Worm (Caenorhabditis elegans) whole organism, late embryonic: ENCODE results near the gene nlp-33.

Source experiments
- C08G9.2 ChIP-seq: sonication (generic microtip); optimal IDR thresholded peaks from 2 replicates; lab custom pipeline; 2016; ENCODE audit warnings: mild to moderate bottlenecking, missing genetic modification characterization, moderate library complexity, missing compliant biosample characterization
- C38D4.7 ChIP-seq: fragments of 200-800 bp; sonication (Bioruptor generic); optimal IDR thresholded peaks from 2 replicates; lab custom pipeline; 2018; ENCODE audit warnings: mild to moderate bottlenecking, missing genetic modification characterization, moderate library complexity, missing compliant biosample characterization
- K02D7.2 ChIP-seq: sonication (generic microtip); optimal IDR thresholded peaks from 2 replicates; lab custom pipeline; 2017; ENCODE audit warnings: mild to moderate bottlenecking, missing genetic modification characterization, missing compliant biosample characterization
- K09A11.1 ChIP-seq: sonication (generic microtip); optimal IDR thresholded peaks from 2 replicates; lab custom pipeline; 2017; ENCODE audit warnings: antibody characterized with exemption, mild to moderate bottlenecking, missing genetic modification characterization, missing compliant biosample characterization; ENCODE audit not compliant: insufficient read depth
- T23F11.4 ChIP-seq: fragments of 200-800 bp; sonication (Bioruptor generic); optimal IDR thresholded peaks from 2 replicates; lab custom pipeline; 2018; ENCODE audit warnings: mild to moderate bottlenecking, missing genetic modification characterization, missing compliant biosample characterization
- ama-1 ChIP-seq: fragments of 150-350 bp; optimal IDR thresholded peaks from 2 replicates; lab custom pipeline; 2014
- ceh-19 ChIP-seq: fragments of 200-800 bp; sonication (Bioruptor generic); optimal IDR thresholded peaks from 2 replicates; lab custom pipeline; 2018; ENCODE audit warnings: mild to moderate bottlenecking, missing genetic modification characterization, missing compliant biosample characterization
- ceh-24 ChIP-seq: sonication (generic microtip); optimal IDR thresholded peaks from 2 replicates; lab custom pipeline; 2016; ENCODE audit warnings: mild to moderate bottlenecking, missing genetic modification characterization, missing compliant biosample characterization
- ceh-30 ChIP-seq: fragments of 150-350 bp; optimal IDR thresholded peaks from 2 replicates; lab custom pipeline; 2014; ENCODE audit warnings: missing biosample characterization, missing genetic modification characterization
- ceh-31 ChIP-seq: sonication (generic microtip); optimal IDR thresholded peaks from 2 replicates; lab custom pipeline; 2016; ENCODE audit warnings: missing genetic modification characterization, missing compliant biosample characterization
- ceh-34 ChIP-seq: sonication (generic microtip); optimal IDR thresholded peaks from 2 replicates; lab custom pipeline; 2016; ENCODE audit warnings: mild to moderate bottlenecking, missing genetic modification characterization, missing compliant biosample characterization
- ceh-9 ChIP-seq: sonication (generic microtip); optimal IDR thresholded peaks from 2 replicates; lab custom pipeline; 2016; ENCODE audit warnings: mild to moderate bottlenecking, missing genetic modification characterization, inconsistent platforms, missing compliant biosample characterization
- dmd-4 ChIP-seq: sonication (generic microtip); optimal IDR thresholded peaks from 2 replicates; lab custom pipeline; 2016; ENCODE audit warnings: borderline replicate concordance, missing genetic modification characterization, missing compliant biosample characterization
- dve-1 ChIP-seq: sonication (generic microtip); optimal IDR thresholded peaks from 2 replicates; lab custom pipeline; 2017; ENCODE audit warnings: antibody characterized with exemption, mild to moderate bottlenecking, missing genetic modification characterization, missing compliant biosample characterization
- elt-2 ChIP-seq: sonication (generic microtip); optimal IDR thresholded peaks from 2 replicates; lab custom pipeline; 2016; ENCODE audit warnings: missing genetic modification reagents, missing genetic modification characterization, missing compliant biosample characterization
- eyg-1 ChIP-seq: sonication (generic microtip); optimal IDR thresholded peaks from 2 replicates; lab custom pipeline; 2016; ENCODE audit warnings: missing genotype, missing genetic modification characterization, missing compliant biosample characterization
- fax-1 ChIP-seq: sonication (generic microtip); optimal IDR thresholded peaks from 2 replicates; lab custom pipeline; 2016; ENCODE audit warnings: missing genotype, missing genetic modification characterization, missing compliant biosample characterization
- fkh-10 ChIP-seq: fragments of 150-350 bp; optimal IDR thresholded peaks from 2 replicates; lab custom pipeline; 2014; ENCODE audit warnings: missing biosample characterization, missing genetic modification reagents, missing genetic modification characterization
- gmeb-2 ChIP-seq: sonication (generic microtip); optimal IDR thresholded peaks from 2 replicates; lab custom pipeline; 2016; ENCODE audit warnings: missing genetic modification characterization, inconsistent platforms, missing compliant biosample characterization
- hlh-13 ChIP-seq: fragments of 200-800 bp; sonication (Bioruptor generic); optimal IDR thresholded peaks from 2 replicates; lab custom pipeline; 2018; ENCODE audit warnings: mild to moderate bottlenecking, missing genetic modification characterization, missing compliant biosample characterization
- hlh-15 ChIP-seq: sonication (generic microtip); optimal IDR thresholded peaks from 2 replicates; lab custom pipeline; 2016; ENCODE audit warnings: missing genetic modification characterization, missing compliant biosample characterization
- hlh-30 ChIP-seq: sonication (generic microtip); optimal IDR thresholded peaks from 2 replicates; lab custom pipeline; 2017; ENCODE audit warnings: antibody characterized with exemption, missing genetic modification characterization, missing compliant biosample characterization; ENCODE audit not compliant: insufficient read depth
- lim-6 ChIP-seq: sonication (generic microtip); optimal IDR thresholded peaks from 2 replicates; lab custom pipeline; 2016; ENCODE audit warnings: missing genetic modification characterization, missing compliant biosample characterization
- madf-2 ChIP-seq: sonication (generic microtip); optimal IDR thresholded peaks from 2 replicates; lab custom pipeline; 2017; ENCODE audit warnings: missing genetic modification characterization, missing compliant biosample characterization
- nfya-1 ChIP-seq: sonication (generic microtip); optimal IDR thresholded peaks from 2 replicates; lab custom pipeline; 2017; ENCODE audit warnings: missing genetic modification characterization, mild to moderate bottlenecking, missing compliant biosample characterization, antibody characterized with exemption, moderate library complexity
- nhr-232 ChIP-seq: sonication (generic microtip); optimal IDR thresholded peaks from 2 replicates; lab custom pipeline; 2016; ENCODE audit warnings: missing genetic modification characterization, missing compliant biosample characterization
- pag-3 ChIP-seq: sonication (generic microtip); optimal IDR thresholded peaks from 2 replicates; lab custom pipeline; 2016; ENCODE audit warnings: missing compliant biosample characterization, missing genetic modification characterization, borderline replicate concordance
- pat-9 ChIP-seq: fragments of 200-800 bp; sonication (Bioruptor generic); optimal IDR thresholded peaks from 2 replicates; lab custom pipeline; 2018; ENCODE audit warnings: mild to moderate bottlenecking, missing genetic modification characterization, moderate library complexity, missing compliant biosample characterization
- pax-1 ChIP-seq: fragments of 150-350 bp; optimal IDR thresholded peaks from 2 replicates; lab custom pipeline; 2014; ENCODE audit warnings: missing biosample characterization, missing genetic modification characterization
- pros-1 ChIP-seq: fragments of 150-350 bp; optimal IDR thresholded peaks from 2 replicates; lab custom pipeline; 2014; ENCODE audit warnings: missing biosample characterization, missing genetic modification reagents, missing genetic modification characterization
- ref-2 ChIP-seq: sonication (generic microtip); optimal IDR thresholded peaks from 2 replicates; lab custom pipeline; 2016; ENCODE audit warnings: missing genetic modification characterization, missing compliant biosample characterization
- rnt-1 ChIP-seq: sonication (generic microtip); optimal IDR thresholded peaks from 2 replicates; lab custom pipeline; 2016; ENCODE audit warnings: missing genetic modification characterization, missing compliant biosample characterization
- sdc-2 ChIP-seq: sonication (generic microtip); optimal IDR thresholded peaks from 2 replicates; lab custom pipeline; 2016; ENCODE audit warnings: missing genotype, missing genetic modification characterization, missing compliant biosample characterization
- tbx-2 ChIP-seq: sonication (generic microtip); optimal IDR thresholded peaks from 2 replicates; lab custom pipeline; 2016; ENCODE audit warnings: missing genetic modification characterization, missing compliant biosample characterization
- tbx-7 ChIP-seq: sonication (generic microtip); optimal IDR thresholded peaks from 2 replicates; lab custom pipeline; 2016; ENCODE audit warnings: missing genotype, missing genetic modification characterization, missing compliant biosample characterization
- unc-3 ChIP-seq, 2 experiments: fragments of 200-800 bp in 1 of 2; sonication (Bioruptor generic) in 1 of 2; sonication (generic microtip) in 1 of 2; conservative IDR thresholded peaks in 1 of 2; optimal IDR thresholded peaks in 1 of 2; 2 replicates each; pipeline versions ENCODE4 v1.3.6 to Lab custom; 2016 to 2022; ENCODE audit warnings: missing compliant biosample characterization in 2 of 2, missing genetic modification characterization in 2 of 2, missing genetic modification reagents in 1 of 2
- unc-42 ChIP-seq: sonication (generic microtip); optimal IDR thresholded peaks from 2 replicates; lab custom pipeline; 2016; ENCODE audit warnings: missing genotype, missing genetic modification characterization, missing compliant biosample characterization
- unc-86 ChIP-seq: sonication (generic microtip); optimal IDR thresholded peaks from 2 replicates; lab custom pipeline; 2016; ENCODE audit warnings: missing genetic modification characterization, missing compliant biosample characterization

nlp-33 gene

DNA sequence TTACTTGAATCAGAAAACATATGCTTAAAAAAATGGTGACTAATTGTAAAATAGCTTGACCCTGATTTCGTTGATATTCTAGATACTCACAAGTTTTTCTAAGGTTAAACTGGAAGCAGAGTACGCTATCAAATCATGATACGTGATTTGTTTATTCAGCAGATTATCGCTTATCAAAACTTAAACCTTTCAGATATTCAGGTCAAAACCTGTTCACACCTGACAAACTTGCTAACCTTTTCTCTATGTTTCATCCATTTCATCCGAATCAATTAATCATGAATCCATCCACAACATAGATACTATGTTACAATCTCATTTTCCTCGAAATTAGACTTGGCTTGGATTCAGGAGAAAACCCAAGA is 616 bp downstream of the nlp-33 start:
- no peak for TF ChIP-seq unc-3 (GFP tag; conservative IDR thresholded peaks at IDR 0.05; lab: Robert Waterston, UW)
- no peak for TF ChIP-seq unc-3 (tag; optimal IDR thresholded peaks at IDR 0.05; lab: Kevin White, UChicago)
- no peak for TF ChIP-seq fax-1
- no peak for TF ChIP-seq K02D7.2

DNA sequence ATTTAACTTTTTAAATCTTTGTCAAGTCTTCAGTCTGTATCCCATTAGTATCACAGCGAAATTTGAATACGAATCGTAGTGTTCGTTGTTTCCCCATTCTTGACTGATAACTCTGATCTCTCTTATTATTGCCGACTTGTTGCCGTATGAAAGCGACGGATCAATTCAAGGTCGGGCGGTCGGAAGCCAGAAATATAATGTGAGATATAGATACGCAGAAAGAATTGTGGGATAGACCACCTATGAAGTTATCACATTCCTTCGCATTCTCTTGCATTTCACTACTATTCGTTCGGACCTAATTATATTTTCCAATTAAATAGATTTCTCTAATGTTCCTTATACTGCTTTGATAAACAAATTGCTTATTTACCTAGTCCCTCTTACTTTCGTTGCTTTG is 1.8 kb downstream of the nlp-33 start:
- TF ChIP-seq C08G9.2, result no peak
- TF ChIP-seq, all 69 proteins: peak for 0

DNA sequence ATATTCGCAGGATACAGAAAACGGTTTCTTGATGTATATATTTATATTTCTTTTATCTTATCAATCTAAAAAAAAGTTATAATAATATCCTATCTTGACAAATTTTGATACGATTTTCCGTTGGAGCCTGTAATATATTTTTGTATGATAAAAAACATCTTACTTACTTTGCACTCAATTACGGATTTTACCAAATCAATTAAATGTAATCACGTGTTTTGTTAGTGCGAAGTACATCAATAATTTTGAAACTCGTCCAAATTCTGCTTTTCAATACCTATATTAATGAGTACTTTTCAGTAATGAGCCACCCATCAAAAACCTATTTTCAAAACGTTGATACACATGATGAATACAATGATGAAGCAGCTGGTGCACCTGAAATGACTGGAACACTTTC is 2.3 kb downstream of the nlp-33 start, which contains the start of gene T19C4.1:
Gene T19C4.1 (plus strand): TSS at position 301 of the 400 bp plus-strand sequence.
- TF ChIP-seq hlh-13 (GFP tag; lab: Kevin White, UChicago) (no peak), madf-2 (tag; lab: Kevin White, UChicago) (no peak), lim-6 (no peak), unc-3 (GFP tag; conservative IDR thresholded peaks at IDR 0.05; lab: Robert Waterston, UW) (no peak), unc-3 (tag; optimal IDR thresholded peaks at IDR 0.05; lab: Kevin White, UChicago) (no peak), rnt-1 (tag; lab: Kevin White, UChicago) (no peak), ceh-30 (tag; lab: Kevin White, UChicago) (no peak), hlh-30 (tag; lab: Kevin White, UChicago) (no peak), ceh-34 (tag; lab: Kevin White, UChicago) (no peak), dmd-4 (tag; lab: Kevin White, UChicago) (no peak), ceh-9 (tag; lab: Kevin White, UChicago) (no peak), C38D4.7 (GFP tag; lab: Kevin White, UChicago) (no peak), ref-2 (tag; lab: Kevin White, UChicago) (no peak)
- TF ChIP-seq, all 69 proteins: peak for 0

DNA sequence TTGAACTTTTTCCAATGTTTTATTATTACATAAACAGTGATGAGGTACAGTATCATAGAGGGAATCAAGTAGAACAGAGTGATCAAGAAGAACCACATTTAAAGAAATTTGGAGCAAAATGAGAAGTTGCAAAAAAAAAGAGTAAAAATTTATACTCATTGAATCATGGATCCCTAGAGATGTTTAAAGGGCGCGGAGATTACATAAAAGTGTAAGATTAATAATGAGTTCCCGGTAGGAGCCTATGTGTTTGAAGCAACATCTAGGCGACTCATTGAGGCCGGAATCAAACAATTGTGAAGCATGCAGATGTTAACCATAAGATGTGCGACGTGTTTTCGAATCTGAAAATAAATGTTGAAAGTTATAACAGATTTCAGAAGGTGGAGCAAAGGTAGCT is 5.2 kb downstream of the nlp-33 start, which contains the start of gene srg-39:
Gene srg-39 (minus strand): TSS at position 101 of the 400 bp plus-strand sequence.
- TF ChIP-seq lim-6 (no peak), ceh-19 (GFP tag; lab: Kevin White, UChicago) (no peak), K09A11.1 (tag; lab: Kevin White, UChicago) (no peak), fax-1 (no peak), T23F11.4 (GFP tag; lab: Kevin White, UChicago) (no peak), ceh-30 (tag; lab: Kevin White, UChicago) (no peak), elt-2 (tag; lab: Kevin White, UChicago) (no peak), nhr-232 (tag; lab: Kevin White, UChicago) (no peak), ceh-24 (tag; lab: Kevin White, UChicago) (no peak), hlh-30 (tag; lab: Kevin White, UChicago) (no peak), unc-86 (no peak), dve-1 (tag; lab: Kevin White, UChicago) (no peak)
- TF ChIP-seq, all 69 proteins: peak for 0

DNA sequence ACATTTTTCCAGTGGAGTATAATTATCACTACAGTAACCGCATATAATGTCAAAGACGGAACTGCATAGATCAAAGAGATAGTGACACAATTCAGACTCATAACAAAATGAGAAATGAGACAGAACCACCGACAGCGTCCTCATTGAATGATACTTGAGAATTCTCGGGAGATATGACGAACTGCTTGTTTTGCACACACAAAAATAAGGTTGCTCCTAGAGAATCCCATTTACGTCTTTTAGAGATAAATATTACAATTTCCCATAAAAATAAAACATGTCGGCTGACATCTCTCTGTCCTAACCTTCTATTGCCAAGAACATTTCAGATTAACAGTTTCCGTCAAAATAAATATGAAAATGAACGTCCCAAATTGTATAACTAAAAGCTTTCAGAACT is 8.4 kb downstream of the nlp-33 start, which contains the start of gene srg-38:
Gene srg-38 (minus strand): TSS at position 101 of the 400 bp plus-strand sequence.
- no peak for TF ChIP-seq tbx-2 (tag; lab: Kevin White, UChicago)
- TF ChIP-seq ceh-31, result no peak
- TF ChIP-seq unc-86, result no peak
- no peak for TF ChIP-seq gmeb-2 (tag; lab: Kevin White, UChicago)
- TF ChIP-seq madf-2 (tag; lab: Kevin White, UChicago), result no peak
- TF ChIP-seq hlh-15 (tag; lab: Kevin White, UChicago), result no peak
- TF ChIP-seq unc-42 (tag; lab: Kevin White, UChicago), result no peak
- no peak for TF ChIP-seq C38D4.7 (GFP tag; lab: Kevin White, UChicago)
- no peak for TF ChIP-seq fax-1
- no peak for TF ChIP-seq pag-3 (tag; lab: Kevin White, UChicago)
- no peak for TF ChIP-seq T23F11.4 (GFP tag; lab: Kevin White, UChicago)

DNA sequence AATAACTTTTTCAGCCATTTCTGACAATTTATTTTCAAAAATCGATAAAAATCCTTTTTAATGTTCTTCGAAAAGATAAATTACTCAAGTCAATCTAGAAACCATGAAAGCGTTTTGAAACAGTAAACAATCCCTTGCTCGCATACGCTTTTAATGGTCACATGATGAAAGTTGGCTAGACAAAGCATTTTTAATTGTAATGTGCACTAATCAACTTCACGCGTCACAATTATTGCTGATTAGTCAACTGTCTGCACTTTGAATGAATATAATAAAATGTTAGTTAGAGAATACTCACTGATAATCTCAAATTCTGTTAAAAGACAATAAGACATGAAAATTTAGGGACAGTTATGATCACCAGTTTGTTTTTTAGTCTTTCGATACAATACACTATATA is 9.4 kb downstream of the nlp-33 start:
- TF ChIP-seq ama-1 (lab: Kevin White, UChicago), result no peak
- TF ChIP-seq nfya-1, result no peak
- no peak for TF ChIP-seq sdc-2 (tag; lab: Kevin White, UChicago)
- no peak for TF ChIP-seq fkh-10 (GFP tag; lab: Kevin White, UChicago)
- no peak for TF ChIP-seq eyg-1
- TF ChIP-seq ceh-24 (tag; lab: Kevin White, UChicago), result no peak
- TF ChIP-seq pax-1 (tag; lab: Kevin White, UChicago), result no peak
- TF ChIP-seq pat-9 (tag; lab: Kevin White, UChicago), result no peak
- no peak for TF ChIP-seq hlh-13 (GFP tag; lab: Kevin White, UChicago)
- TF ChIP-seq pros-1 (tag; lab: Kevin White, UChicago), result no peak
- no peak for TF ChIP-seq hlh-30 (tag; lab: Kevin White, UChicago)
- TF ChIP-seq tbx-7, result no peak
- TF ChIP-seq dmd-4 (tag; lab: Kevin White, UChicago), result no peak
